Fruit fly (Drosophila melanogaster) whole organism, prepupa: ENCODE data around the gene Ugt37A2.

Source experiments
- CG11762 ChIP-seq: fragments of 200-800 bp; sonication (Bioruptor generic); optimal IDR thresholded peaks from 3 replicates; lab custom pipeline; 2016; ENCODE audit warnings: missing biosample characterization, missing genetic modification characterization; ENCODE audit not compliant: insufficient read depth
- eg ChIP-seq: fragments of 200-800 bp; sonication (Bioruptor generic); IDR thresholded peaks from 3 replicates; pipeline ENCODE4 v1.3.6; 2022; ENCODE audit warnings: missing biosample characterization, missing genetic modification characterization
- fkh ChIP-seq: fragments of 200-800 bp; sonication (Bioruptor generic); optimal IDR thresholded peaks from 3 replicates; lab custom pipeline; 2017; ENCODE audit warnings: missing biosample characterization, mild to moderate bottlenecking, missing genetic modification characterization, moderate library complexity
- spab ChIP-seq: fragments of 200-800 bp; sonication (Bioruptor generic); optimal IDR thresholded peaks from 2 replicates; lab custom pipeline; 2017; ENCODE audit warnings: missing biosample characterization, mild to moderate bottlenecking, missing genetic modification characterization, missing genetic modification reagents
- svp ChIP-seq: fragments of 200-800 bp; sonication (Bioruptor generic); peaks from one replicate; lab custom pipeline; 2016; ENCODE audit warnings: missing biosample characterization, missing genetic modification characterization

DNA sequence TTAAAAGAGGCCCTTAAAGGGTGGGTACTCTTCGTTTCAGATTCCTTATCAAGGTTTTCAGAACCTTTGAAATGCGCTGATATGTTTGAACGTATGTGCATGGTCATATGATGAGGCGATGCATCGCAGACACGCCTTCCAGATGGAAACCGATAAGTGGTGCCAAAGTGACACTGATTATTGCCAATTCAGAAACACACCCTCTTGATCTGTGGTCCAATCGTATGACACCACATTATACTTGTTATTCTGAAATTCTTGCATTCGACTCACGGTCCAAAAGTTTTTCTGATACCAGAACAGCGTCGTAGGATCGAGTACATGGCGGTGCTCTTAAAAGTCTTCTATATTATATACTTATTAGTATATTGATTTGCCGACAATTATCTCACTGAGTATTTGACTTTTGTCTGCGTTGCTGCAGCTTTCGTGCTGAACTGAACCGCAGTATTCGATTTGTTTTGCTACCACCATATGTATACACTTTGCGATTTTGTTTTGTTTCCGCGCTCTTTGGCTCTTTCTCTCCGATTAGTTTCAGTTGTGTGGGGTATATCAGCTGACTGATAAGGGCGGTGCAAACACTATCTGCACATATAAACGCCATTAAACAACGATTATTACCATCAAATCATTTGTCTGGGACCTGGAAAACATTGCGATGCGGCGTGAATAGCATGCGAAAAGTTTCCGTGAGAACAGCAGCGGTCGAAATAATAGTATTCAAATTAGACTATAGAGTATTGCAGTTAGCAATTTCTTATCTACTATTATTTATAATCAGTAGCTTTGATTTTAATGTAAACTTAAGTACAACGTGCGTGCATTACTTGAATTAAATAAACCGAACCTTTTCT is 18.9 kb upstream of the Ugt37A2 start:
- TF ChIP-seq spab (GFP tag; lab: Kevin White, UChicago), result no peak
- TF ChIP-seq svp, result peak; percentile 96
- no peak for TF ChIP-seq fkh (GFP tag; lab: Kevin White, UChicago)
- no peak for TF ChIP-seq eg (GFP tag; lab: Robert Waterston, UW)
- TF ChIP-seq CG11762 (GFP tag; lab: Kevin White, UChicago), result no peak
